Fruit fly (Drosophila melanogaster) whole organism, wandering third instar larva: Measurements from ENCODE around the gene Cp7Fb.

Experiments used
- CG32264 ChIP-seq: fragments of 200-800 bp; sonication (Bioruptor generic); optimal IDR thresholded peaks from 2 replicates; lab custom pipeline; 2016; ENCODE audit warnings: missing biosample characterization, missing genetic modification characterization
- CG9705 ChIP-seq: fragments of 200-800 bp; sonication (Bioruptor generic); optimal IDR thresholded peaks from 2 replicates; lab custom pipeline; 2018; ENCODE audit warnings: missing biosample characterization, mild to moderate bottlenecking, missing genetic modification characterization
- Hr78 ChIP-seq: fragments of >200 bp; optimal IDR thresholded peaks from 2 replicates; lab custom pipeline; 2017; ENCODE audit warnings: missing biosample characterization, missing genetic modification characterization
- dl ChIP-seq, 2 experiments: fragments of 175-275, 200-275 bp in 1 of 2; fragments of 200-275 bp in 1 of 2; sonication (Bioruptor generic); optimal IDR thresholded peaks; lab custom pipeline; 2018; ENCODE audit warnings: mild to moderate bottlenecking in 2 of 2, missing biosample characterization in 2 of 2, missing genetic modification characterization in 2 of 2, moderate library complexity in 2 of 2; ENCODE audit not compliant: partially characterized antibody in 2 of 2, insufficient read depth in 1 of 2
- foxo ChIP-seq, 2 experiments: fragments of 200-800 bp; sonication (Bioruptor generic); optimal IDR thresholded peaks; 2 replicates in 1 of 2; 3 replicates in 1 of 2; lab custom pipeline; 2016 to 2017; ENCODE audit warnings: missing biosample characterization in 2 of 2, missing genetic modification characterization in 2 of 2
- psq ChIP-seq: fragments of 200-800 bp; sonication (Bioruptor generic); optimal IDR thresholded peaks from 3 replicates; lab custom pipeline; 2017; ENCODE audit warnings: missing biosample characterization, mild to moderate bottlenecking, missing genetic modification characterization, moderate library complexity

DNA sequence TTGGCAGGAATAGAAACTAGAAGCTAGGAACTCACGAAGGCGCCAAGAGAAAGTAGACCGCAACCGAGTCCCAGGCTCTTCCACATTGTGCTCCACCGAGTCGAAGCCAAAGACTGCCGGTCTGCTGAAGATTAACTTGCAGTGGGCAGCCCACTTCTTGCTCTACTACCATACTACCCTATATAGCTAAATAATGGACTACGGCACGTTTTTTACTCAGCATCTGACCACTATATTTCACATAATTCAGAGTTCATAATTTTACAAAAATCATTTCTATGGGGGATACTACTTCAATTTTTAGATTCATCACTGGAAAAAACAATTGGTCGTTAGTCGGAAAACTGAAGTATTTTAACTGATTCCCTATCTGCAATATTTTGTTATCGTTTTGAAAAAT lies 39.9 kb upstream of the Cp7Fb start, which contains the start of gene CG32712:
- no peak for TF ChIP-seq dl (GFP tag; optimal IDR thresholded peaks at IDR 0.05; lab: Kevin White, UChicago; ENCODE audit: insufficient read depth in 1 of 2, partially characterized antibody in 2 of 2)
- no peak for TF ChIP-seq psq (GFP tag; lab: Kevin White, UChicago)
- TF ChIP-seq Hr78 (GFP tag; lab: Kevin White, UChicago), result no peak
- no peak for TF ChIP-seq CG9705
- no peak for TF ChIP-seq CG32264
- TF ChIP-seq foxo (GFP tag; optimal IDR thresholded peaks at IDR 0.05; lab: Kevin White, UChicago), result no peak
